Worm (Caenorhabditis elegans) whole organism, early embryonic: ENCODE measurements around the gene C56G2.22.

Experiments used
- B0310.2 ChIP-seq: sonication (generic microtip); optimal IDR thresholded peaks from 2 replicates; lab custom pipeline; 2016; ENCODE audit warnings: mild to moderate bottlenecking, missing genetic modification characterization, missing compliant biosample characterization
- F13C5.2 ChIP-seq: sonication (generic microtip); optimal IDR thresholded peaks from 2 replicates; lab custom pipeline; 2017; ENCODE audit warnings: mild to moderate bottlenecking, missing genetic modification characterization, inconsistent platforms, missing compliant biosample characterization
- aly-1 ChIP-seq: sonication (generic microtip); optimal IDR thresholded peaks from 2 replicates; lab custom pipeline; 2016; ENCODE audit warnings: missing genetic modification characterization, missing compliant biosample characterization
- ama-1 ChIP-seq: fragments of 150-350 bp; optimal IDR thresholded peaks from 2 replicates; lab custom pipeline; 2014
- ceh-13 ChIP-seq: fragments of 200-800 bp; sonication (Bioruptor generic); optimal IDR thresholded peaks from 2 replicates; lab custom pipeline; 2018; ENCODE audit warnings: mild to moderate bottlenecking, missing genetic modification characterization, missing compliant biosample characterization
- ceh-36 ChIP-seq: sonication (generic microtip); optimal IDR thresholded peaks from 2 replicates; lab custom pipeline; 2016; ENCODE audit warnings: missing genetic modification characterization, inconsistent platforms, missing compliant biosample characterization
- ets-7 ChIP-seq: sonication (generic microtip); optimal IDR thresholded peaks from 2 replicates; lab custom pipeline; 2016; ENCODE audit warnings: missing genotype, missing genetic modification characterization, missing compliant biosample characterization
- flt-1 ChIP-seq: fragments of 200-800 bp; sonication (Bioruptor generic); IDR thresholded peaks from 2 replicates; pipeline ENCODE4 v1.3.6; 2022; ENCODE audit warnings: missing genetic modification characterization, missing compliant biosample characterization
- hmbx-1 ChIP-seq: sonication (generic microtip); optimal IDR thresholded peaks from 2 replicates; lab custom pipeline; 2016; ENCODE audit warnings: mild to moderate bottlenecking, missing genetic modification characterization, missing compliant biosample characterization
- hmg-4 ChIP-seq: fragments of 200-800 bp; sonication (Bioruptor generic); optimal IDR thresholded peaks from 2 replicates; lab custom pipeline; 2018; ENCODE audit warnings: mild to moderate bottlenecking, missing genetic modification characterization, missing compliant biosample characterization
- hnd-1 ChIP-seq: sonication (generic microtip); optimal IDR thresholded peaks from 2 replicates; lab custom pipeline; 2016; ENCODE audit warnings: missing genetic modification characterization, missing compliant biosample characterization
- pes-1 ChIP-seq: fragments of 200-800 bp; sonication (Bioruptor generic); IDR thresholded peaks from 2 replicates; pipeline ENCODE4 v1.3.6; 2022; ENCODE audit warnings: missing genetic modification reagents, missing genetic modification characterization, missing compliant biosample characterization
- scrt-1 ChIP-seq: fragments of 200-800 bp; sonication (Bioruptor generic); IDR thresholded peaks from 2 replicates; pipeline ENCODE4 v1.3.6; 2022; ENCODE audit warnings: missing genetic modification characterization, missing compliant biosample characterization
- sea-1 ChIP-seq: fragments of 200-800 bp; sonication (Bioruptor generic); conservative IDR thresholded peaks from 2 replicates; pipeline ENCODE4 v1.3.6; 2022; ENCODE audit warnings: missing genetic modification characterization, missing compliant biosample characterization
- tbx-11 ChIP-seq: fragments of 200-800 bp; sonication (Bioruptor generic); IDR thresholded peaks from 2 replicates; pipeline ENCODE4 v1.3.6; 2022; ENCODE audit warnings: missing genetic modification characterization, missing compliant biosample characterization
- tbx-37 ChIP-seq: fragments of 200-800 bp; sonication (Bioruptor generic); conservative IDR thresholded peaks from 2 replicates; pipeline ENCODE4 v1.3.6; 2022; ENCODE audit warnings: missing genetic modification reagents, missing genetic modification characterization, missing compliant biosample characterization
- tra-4 ChIP-seq: sonication (generic microtip); optimal IDR thresholded peaks from 2 replicates; lab custom pipeline; 2017; ENCODE audit warnings: missing genetic modification characterization, missing compliant biosample characterization

Gene C56G2.22

ce11 chrIII:6312244-6312643, 34.0 kb upstream of the C56G2.22 start:
- TF ChIP-seq ets-7 (no peak), hmg-4 (GFP tag; lab: Kevin White, UChicago) (no peak), ama-1 (lab: Kevin White, UChicago) (no peak), hnd-1 (tag; lab: Kevin White, UChicago) (no peak), sea-1 (GFP tag; lab: Robert Waterston, UW) (no peak), flt-1 (GFP tag; lab: Robert Waterston, UW) (no peak), F13C5.2 (tag; lab: Kevin White, UChicago) (no peak), pes-1 (GFP tag; lab: Robert Waterston, UW) (no peak), scrt-1 (GFP tag; lab: Robert Waterston, UW) (no peak), aly-1 (tag; lab: Kevin White, UChicago) (no peak), B0310.2 (no peak), tra-4 (tag; lab: Kevin White, UChicago) (no peak), ceh-13 (GFP tag; lab: Kevin White, UChicago) (no peak), tbx-11 (no peak), tbx-37 (GFP tag; lab: Robert Waterston, UW) (no peak)

- no peak for TF ChIP-seq tra-4 (tag; lab: Kevin White, UChicago)
- TF ChIP-seq scrt-1 (GFP tag; lab: Robert Waterston, UW), result no peak
- TF ChIP-seq ama-1 (lab: Kevin White, UChicago), result no peak
- no peak for TF ChIP-seq ets-7
- no peak for TF ChIP-seq pes-1 (GFP tag; lab: Robert Waterston, UW)
- no peak for TF ChIP-seq B0310.2
- no peak for TF ChIP-seq flt-1 (GFP tag; lab: Robert Waterston, UW)
- TF ChIP-seq hmg-4 (GFP tag; lab: Kevin White, UChicago), result no peak
- TF ChIP-seq ceh-36 (tag; lab: Kevin White, UChicago), result no peak
- TF ChIP-seq tbx-11, result no peak
- TF ChIP-seq sea-1 (GFP tag; lab: Robert Waterston, UW), result no peak
- no peak for TF ChIP-seq aly-1 (tag; lab: Kevin White, UChicago)
- TF ChIP-seq ceh-13 (GFP tag; lab: Kevin White, UChicago), result no peak
- no peak for TF ChIP-seq F13C5.2 (tag; lab: Kevin White, UChicago)
- TF ChIP-seq hmbx-1 (tag; lab: Kevin White, UChicago), result no peak
- TF ChIP-seq hnd-1 (tag; lab: Kevin White, UChicago), result no peak
- TF ChIP-seq tbx-37 (GFP tag; lab: Robert Waterston, UW), result no peak
These were observed 30.7 kb upstream of the C56G2.22 start for ce11 chrIII:6315515-6315914.

- TF ChIP-seq aly-1 (tag; lab: Kevin White, UChicago) (no peak), ets-7 (no peak)
These were observed 29.5 kb upstream of the C56G2.22 start for ce11 chrIII:6316795-6317194.

- no peak for TF ChIP-seq hnd-1 (tag; lab: Kevin White, UChicago)
These were observed 28.9 kb upstream of the C56G2.22 start for ce11 chrIII:6317345-6317744.

ce11 chrIII:6324139-6324538, 22.1 kb upstream of the C56G2.22 start, which contains the start of gene C56G2.5:
C56G2.5 (minus strand) TSS chrIII:6324239.
- TF ChIP-seq hmg-4 (GFP tag; lab: Kevin White, UChicago) (no peak), B0310.2 (no peak), ceh-36 (tag; lab: Kevin White, UChicago) (no peak), tbx-37 (GFP tag; lab: Robert Waterston, UW) (no peak), tra-4 (tag; lab: Kevin White, UChicago) (no peak)

ce11 chrIII:6331211-6331782, 15.0 kb upstream of the C56G2.22 start, which contains the start of gene C56G2.4:
C56G2.4 (plus strand) TSS chrIII:6331732.
- no peak for TF ChIP-seq hnd-1 (tag; lab: Kevin White, UChicago)
- no peak for TF ChIP-seq sea-1 (GFP tag; lab: Robert Waterston, UW)
- TF ChIP-seq tra-4 (tag; lab: Kevin White, UChicago), result no peak
- TF ChIP-seq hmbx-1 (tag; lab: Kevin White, UChicago), result no peak
- TF ChIP-seq pes-1 (GFP tag; lab: Robert Waterston, UW), result no peak
- no peak for TF ChIP-seq flt-1 (GFP tag; lab: Robert Waterston, UW)
- TF ChIP-seq hmg-4 (GFP tag; lab: Kevin White, UChicago), result no peak
- no peak for TF ChIP-seq ets-7
- no peak for TF ChIP-seq ama-1 (lab: Kevin White, UChicago)
- TF ChIP-seq scrt-1 (GFP tag; lab: Robert Waterston, UW), result no peak
- no peak for TF ChIP-seq tbx-11
- no peak for TF ChIP-seq B0310.2

- TF ChIP-seq tbx-37 (GFP tag; lab: Robert Waterston, UW), result no peak
- TF ChIP-seq flt-1 (GFP tag; lab: Robert Waterston, UW), result no peak
- TF ChIP-seq tbx-11, result no peak
- TF ChIP-seq ets-7, result no peak
- no peak for TF ChIP-seq sea-1 (GFP tag; lab: Robert Waterston, UW)
- TF ChIP-seq tra-4 (tag; lab: Kevin White, UChicago), result no peak
- TF ChIP-seq pes-1 (GFP tag; lab: Robert Waterston, UW), result no peak
- no peak for TF ChIP-seq ceh-13 (GFP tag; lab: Kevin White, UChicago)
- no peak for TF ChIP-seq B0310.2
- TF ChIP-seq F13C5.2 (tag; lab: Kevin White, UChicago), result no peak
- no peak for TF ChIP-seq hmbx-1 (tag; lab: Kevin White, UChicago)
- no peak for TF ChIP-seq hnd-1 (tag; lab: Kevin White, UChicago)
- TF ChIP-seq ceh-36 (tag; lab: Kevin White, UChicago), result no peak
- TF ChIP-seq hmg-4 (GFP tag; lab: Kevin White, UChicago), result no peak
- TF ChIP-seq scrt-1 (GFP tag; lab: Robert Waterston, UW), result no peak
- no peak for TF ChIP-seq aly-1 (tag; lab: Kevin White, UChicago)
These were observed 11.9 kb upstream of the C56G2.22 start for ce11 chrIII:6334364-6334763.
